Fruit fly (Drosophila melanogaster): ENCODE results near the gene Pde6.

Pde6 gene

dm6 chr3R:14557480-14558354 is at the start of gene Pde6:
Gene Pde6, minus strand, starts transcription at chr3R:14558304.
- no peak for TF ChIP-seq noc (tag; optimal IDR thresholded peaks at IDR 0.05)

dm6 chr3R:14597935-14598424 is 39.9 kb upstream of the Pde6 start:
- TF ChIP-seq noc (tag; optimal IDR thresholded peaks at IDR 0.05): no peak

- TF ChIP-seq noc (tag; optimal IDR thresholded peaks at IDR 0.05): no peak
Measured at dm6 chr3R:14590753-14591535, 32.8 kb upstream of the Pde6 start.

dm6 chr3R:14589483-14589882 is 31.4 kb upstream of the Pde6 start:
- TF ChIP-seq noc (tag; optimal IDR thresholded peaks at IDR 0.05): no peak

- TF ChIP-seq noc (tag; optimal IDR thresholded peaks at IDR 0.05): no peak
Measured at dm6 chr3R:14586480-14587443, 28.7 kb upstream of the Pde6 start.

dm6 chr3R:14580045-14580579 is 22.0 kb upstream of the Pde6 start:
- no peak for TF ChIP-seq noc (tag; optimal IDR thresholded peaks at IDR 0.05)

dm6 chr3R:14577803-14578493 is 19.8 kb upstream of the Pde6 start:
- no peak for TF ChIP-seq noc (tag; optimal IDR thresholded peaks at IDR 0.05)

dm6 chr3R:14576692-14577646 is 18.9 kb upstream of the Pde6 start, which contains the start of gene stumps:
Gene stumps, plus strand, starts transcription at chr3R:14577217.
- TF ChIP-seq noc (tag; optimal IDR thresholded peaks at IDR 0.05): no peak

- no peak for TF ChIP-seq noc (tag; optimal IDR thresholded peaks at IDR 0.05)
Measured at dm6 chr3R:14576511-14576691, 18.3 kb upstream of the Pde6 start, which contains the start of gene CG44094. Gene CG44094, minus strand, starts transcription at chr3R:14576611.

dm6 chr3R:14575718-14576187 is 17.6 kb upstream of the Pde6 start, which contains the start of gene CG7987:
Gene CG7987, minus strand, starts transcription at chr3R:14575887.
- TF ChIP-seq noc (tag; optimal IDR thresholded peaks at IDR 0.05): no peak

dm6 chr3R:14574962-14575717 is 17.0 kb upstream of the Pde6 start:
- TF ChIP-seq noc (tag; optimal IDR thresholded peaks at IDR 0.05): peak; percentile 79

dm6 chr3R:14569411-14570107 is 11.5 kb upstream of the Pde6 start, which contains the start of gene Cys:
Gene Cys, minus strand, starts transcription at chr3R:14569644.
- peak; percentile 36 for TF ChIP-seq noc (tag; optimal IDR thresholded peaks at IDR 0.05)

All from whole organism, larva.